Fruit fly (Drosophila melanogaster): ENCODE results near the gene Coq6.

Gene Coq6

DNA sequence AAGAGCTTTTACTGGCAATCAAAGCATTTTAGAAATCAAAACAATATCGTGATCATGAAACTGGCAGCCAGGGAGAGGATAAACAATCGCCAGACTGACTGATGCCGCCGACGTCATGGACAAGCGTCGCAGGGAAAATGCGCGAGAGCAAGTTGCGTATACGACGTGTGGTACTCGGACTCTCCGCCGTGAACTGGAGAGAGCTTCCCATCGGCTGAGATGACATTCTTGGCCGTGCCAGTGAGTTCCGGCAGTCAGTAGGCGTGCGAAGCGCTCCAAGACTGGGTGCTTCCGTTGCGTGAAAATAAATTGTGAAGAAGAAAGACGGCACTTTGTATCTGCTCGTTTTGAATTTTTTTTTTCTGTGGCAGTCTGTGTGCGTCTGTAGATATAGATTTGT lies 22.8 kb upstream of the Coq6 start, which contains the start of gene GluRIIA (continued):
- no peak for TF ChIP-seq ssp (GFP tag; IDR thresholded peaks at IDR 0.05)
- TF ChIP-seq HLH3B (GFP tag; IDR thresholded peaks at IDR 0.05), result no peak
- TF ChIP-seq CoRest (tag; optimal IDR thresholded peaks at IDR 0.05), result no peak
- TF ChIP-seq sd (tag; optimal IDR thresholded peaks at IDR 0.05), result peak; percentile 54
- no peak for TF ChIP-seq CG6254 (GFP tag; optimal IDR thresholded peaks at IDR 0.05)
- no peak for TF ChIP-seq btn (GFP tag; optimal IDR thresholded peaks at IDR 0.05)
- TF ChIP-seq CG10462 (GFP tag; optimal IDR thresholded peaks at IDR 0.05), result no peak
- TF ChIP-seq Trl (optimal IDR thresholded peaks at IDR 0.05), result peak; percentile 10 to 34
- no peak for TF ChIP-seq Trl (GFP tag; optimal IDR thresholded peaks at IDR 0.05)
- no peak for TF ChIP-seq CG1233 (GFP tag; optimal IDR thresholded peaks at IDR 0.05)
- no peak for TF ChIP-seq CG8924 (tag; optimal IDR thresholded peaks at IDR 0.05)
- TF ChIP-seq ttk (GFP tag; IDR thresholded peaks at IDR 0.05), result no peak
- TF ChIP-seq CG7372 (GFP tag; IDR thresholded peaks at IDR 0.05), result peak; percentile 58; the same call in 1 of the 2 replicates
- TF ChIP-seq CG9932 (GFP tag; IDR thresholded peaks at IDR 0.05), result no peak
- TF ChIP-seq br (optimal IDR thresholded peaks at IDR 0.05), result no peak

- TF ChIP-seq h (optimal IDR thresholded peaks at IDR 0.05) (no peak), phol (tag; optimal IDR thresholded peaks at IDR 0.05) (no peak), toy (GFP tag; IDR thresholded peaks at IDR 0.05) (no peak), CG12071 (GFP tag; optimal IDR thresholded peaks at IDR 0.05) (no peak), zf30C (GFP tag; optimal IDR thresholded peaks at IDR 0.05) (no peak), aop (GFP tag; IDR thresholded peaks at IDR 0.05) (no peak), CG6854 (GFP tag; optimal IDR thresholded peaks at IDR 0.05) (no peak), crc (GFP tag; optimal IDR thresholded peaks at IDR 0.05) (no peak), Med (GFP tag) (no peak), CG13296 (GFP tag; optimal IDR thresholded peaks at IDR 0.05) (no peak), NC2α (GFP tag; optimal IDR thresholded peaks at IDR 0.05) (no peak)
Measured at dm6 chr2L:5553750-5554149, 21.7 kb upstream of the Coq6 start, which contains the start of the genes CG14013 and CG14017. Gene CG14013, minus strand, starts transcription at chr2L:5553850. Gene CG14017, plus strand, starts transcription at chr2L:5553897.

- TF ChIP-seq Med (GFP tag), result no peak
- TF ChIP-seq CG3281 (GFP tag; optimal IDR thresholded peaks at IDR 0.05), result no peak
- TF ChIP-seq CG13296 (GFP tag; optimal IDR thresholded peaks at IDR 0.05), result no peak
- TF ChIP-seq Six4 (GFP tag; optimal IDR thresholded peaks at IDR 0.05), result no peak
- no peak for TF ChIP-seq CG14014 (GFP tag; IDR thresholded peaks at IDR 0.05)
- TF ChIP-seq CG9609 (GFP tag; optimal IDR thresholded peaks at IDR 0.05), result no peak
- TF ChIP-seq Dref (GFP tag; IDR thresholded peaks at IDR 0.05), result no peak
- TF ChIP-seq MTF-1 (GFP tag; optimal IDR thresholded peaks at IDR 0.05; ENCODE audit: borderline replicate concordance), result no peak
- TF ChIP-seq CG8089 (GFP tag; optimal IDR thresholded peaks at IDR 0.05), result no peak
- no peak for TF ChIP-seq yki (optimal IDR thresholded peaks at IDR 0.05)
- no peak for TF ChIP-seq scrt (GFP tag; optimal IDR thresholded peaks at IDR 0.05)
- TF ChIP-seq Dfd (GFP tag; optimal IDR thresholded peaks at IDR 0.05), result no peak
- TF ChIP-seq Hr78 (GFP tag; optimal IDR thresholded peaks at IDR 0.05), result no peak
- TF ChIP-seq Fer2 (tag; optimal IDR thresholded peaks at IDR 0.05), result no peak
- TF ChIP-seq so (GFP tag; IDR thresholded peaks at IDR 0.05), result no peak
- no peak for TF ChIP-seq prd (optimal IDR thresholded peaks at IDR 0.05)
- no peak for TF ChIP-seq prd (GFP tag; IDR thresholded peaks at IDR 0.05)
- no peak for TF ChIP-seq nerfin-2 (GFP tag; IDR thresholded peaks at IDR 0.05; ENCODE audit: partially characterized antibody)
- TF ChIP-seq CG8359 (GFP tag; optimal IDR thresholded peaks at IDR 0.05; ENCODE audit: borderline replicate concordance), result no peak
- no peak for TF ChIP-seq sr (GFP tag; IDR thresholded peaks at IDR 0.05)
Measured at dm6 chr2L:5551538-5551937, 19.5 kb upstream of the Coq6 start, which contains the start of gene CG18269. Gene CG18269, plus strand, starts transcription at chr2L:5551838.

Measured in whole organism, embryonic.